Worm (Caenorhabditis elegans): ENCODE results near the gene C34E10.9.

DNA sequence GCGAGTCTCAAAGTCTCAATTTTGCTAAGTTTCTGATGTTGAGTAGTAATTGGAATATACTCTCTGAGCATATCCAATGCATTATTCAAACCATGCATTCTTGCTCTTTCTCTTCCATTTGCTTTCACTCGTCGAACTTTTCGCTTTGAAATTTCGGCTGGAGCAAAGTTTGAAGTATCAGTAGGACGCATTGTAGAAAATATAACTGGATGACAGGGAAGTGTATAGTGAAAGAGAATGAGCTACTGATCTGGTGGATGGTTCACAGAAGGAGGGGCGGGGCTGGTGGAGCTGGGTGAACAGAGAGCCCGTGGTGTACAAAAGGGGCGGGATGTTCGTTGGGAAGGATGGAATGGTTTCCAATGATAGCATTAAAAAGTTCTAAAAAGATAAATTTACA lies 21.3 kb downstream of the C34E10.9 start:
- TF ChIP-seq ama-1 (optimal IDR thresholded peaks at IDR 0.05) (no peak), pes-1 (GFP tag; IDR thresholded peaks at IDR 0.05) (no peak), hmbx-1 (tag; optimal IDR thresholded peaks at IDR 0.05) (no peak), tbx-11 (GFP tag; IDR thresholded peaks at IDR 0.05) (no peak), flt-1 (GFP tag; IDR thresholded peaks at IDR 0.05) (no peak), tra-4 (tag; optimal IDR thresholded peaks at IDR 0.05) (no peak), hnd-1 (tag; optimal IDR thresholded peaks at IDR 0.05) (no peak), ceh-36 (tag; optimal IDR thresholded peaks at IDR 0.05) (no peak), sea-1 (GFP tag; conservative IDR thresholded peaks at IDR 0.05) (no peak), B0310.2 (tag; optimal IDR thresholded peaks at IDR 0.05) (no peak), F13C5.2 (tag; optimal IDR thresholded peaks at IDR 0.05) (no peak), hmg-4 (GFP tag; optimal IDR thresholded peaks at IDR 0.05) (no peak), scrt-1 (GFP tag; IDR thresholded peaks at IDR 0.05) (no peak), tbx-37 (GFP tag; conservative IDR thresholded peaks at IDR 0.05) (no peak)
